Fruit fly (Drosophila melanogaster): ENCODE measurements around the gene CG13926.

CG13926 gene

DNA sequence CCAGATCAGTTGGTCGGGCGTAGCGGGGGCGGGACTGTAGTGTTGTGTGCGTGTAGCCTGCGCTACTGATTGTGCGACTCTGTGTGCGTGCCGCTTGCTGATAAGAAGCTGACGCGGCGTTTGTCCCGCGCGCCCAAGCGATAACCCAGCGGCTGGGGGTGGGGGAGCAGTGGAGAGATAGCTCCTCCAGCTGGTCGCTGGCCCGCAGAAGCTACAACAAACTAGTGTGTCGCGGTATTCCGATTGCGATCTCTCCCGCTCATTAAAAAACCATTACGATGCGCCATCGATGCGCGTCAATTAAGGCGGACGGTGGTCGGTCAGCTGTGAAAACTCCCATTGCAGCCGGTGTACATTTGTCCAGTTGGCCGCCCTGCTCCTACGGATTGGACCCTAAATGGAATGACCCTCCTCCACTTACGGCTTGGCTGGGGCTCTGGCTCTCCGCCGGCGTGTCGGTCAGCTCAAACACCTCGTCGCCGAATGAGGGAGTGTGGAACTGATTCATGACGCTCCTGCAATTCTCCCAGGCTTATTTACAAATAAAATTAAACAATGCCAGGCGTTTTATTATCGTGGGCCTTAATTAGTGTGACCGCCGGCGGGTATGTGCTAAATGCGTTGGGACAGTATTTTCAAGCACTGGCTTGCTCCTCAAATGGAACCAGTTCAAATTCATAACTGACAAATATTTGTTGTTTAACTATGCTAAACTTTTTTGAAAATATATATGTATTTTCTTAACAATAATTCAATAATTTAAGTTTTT, 15.7 kb downstream of the CG13926 start, which contains the start of gene CG12104 (continued):
- TF ChIP-seq tin (GFP tag; optimal IDR thresholded peaks at IDR 0.05) (no peak), CG3995 (GFP tag; optimal IDR thresholded peaks at IDR 0.05) (no peak), ATbp (GFP tag; optimal IDR thresholded peaks at IDR 0.05) (no peak), chif (GFP tag; optimal IDR thresholded peaks at IDR 0.05) (no peak), vnd (GFP tag; IDR thresholded peaks at IDR 0.05; ENCODE audit: partially characterized antibody) (no peak), az2 (GFP tag; optimal IDR thresholded peaks at IDR 0.05) (no peak), Hr39 (optimal IDR thresholded peaks at IDR 0.05) (no peak), lola (GFP tag; optimal IDR thresholded peaks at IDR 0.05) (no peak), Nf-YB (GFP tag; optimal IDR thresholded peaks at IDR 0.05) (no peak), pb (GFP tag; optimal IDR thresholded peaks at IDR 0.05) (no peak), scrt (GFP tag; optimal IDR thresholded peaks at IDR 0.05) (no peak), inv (GFP tag; IDR thresholded peaks at IDR 0.05; ENCODE audit: partially characterized antibody) (no peak), lab (GFP tag; optimal IDR thresholded peaks at IDR 0.05) (peak; percentile 42), br (optimal IDR thresholded peaks at IDR 0.05) (no peak), h (optimal IDR thresholded peaks at IDR 0.05) (no peak), repo (GFP tag; optimal IDR thresholded peaks at IDR 0.05) (no peak), gem (tag; optimal IDR thresholded peaks at IDR 0.05) (no peak), Side (GFP tag; optimal IDR thresholded peaks at IDR 0.05) (no peak), CG7357 (GFP tag; IDR thresholded peaks at IDR 0.05) (no peak), Dad (GFP tag; optimal IDR thresholded peaks at IDR 0.05) (no peak), Bdp1 (GFP tag; optimal IDR thresholded peaks at IDR 0.05) (no peak), hb (GFP tag; IDR thresholded peaks at IDR 0.05; ENCODE audit: partially characterized antibody) (no peak), Sox100B (GFP tag; optimal IDR thresholded peaks at IDR 0.05) (no peak), twi (tag; optimal IDR thresholded peaks at IDR 0.05) (no peak), CG14014 (GFP tag; IDR thresholded peaks at IDR 0.05) (no peak), Asciz (GFP tag; optimal IDR thresholded peaks at IDR 0.05) (no peak), Vsx1 (GFP tag; optimal IDR thresholded peaks at IDR 0.05) (no peak), Doc2 (GFP tag; IDR thresholded peaks at IDR 0.05) (no peak), Jarid2 (GFP tag; optimal IDR thresholded peaks at IDR 0.05) (no peak), Hsf (GFP tag; optimal IDR thresholded peaks at IDR 0.05) (no peak), lilli (GFP tag; optimal IDR thresholded peaks at IDR 0.05) (no peak), E2f1 (GFP tag; IDR thresholded peaks at IDR 0.05) (no peak), fd64A (GFP tag; optimal IDR thresholded peaks at IDR 0.05) (no peak), Ets97D (GFP tag; optimal IDR thresholded peaks at IDR 0.05) (peak; percentile 90), hbn (GFP tag; IDR thresholded peaks at IDR 0.05; ENCODE audit: partially characterized antibody) (no peak), Blimp-1 (GFP tag; optimal IDR thresholded peaks at IDR 0.05) (no peak), abd-A (tag; optimal IDR thresholded peaks at IDR 0.05) (no peak), slp2 (GFP tag; optimal IDR thresholded peaks at IDR 0.05) (no peak), exex (tag; optimal IDR thresholded peaks at IDR 0.05) (peak; percentile 99), zen (tag; optimal IDR thresholded peaks at IDR 0.05) (no peak), ara (GFP tag; IDR thresholded peaks at IDR 0.05) (no peak), CG12769 (tag; optimal IDR thresholded peaks at IDR 0.05) (no peak), CG9215 (GFP tag; IDR thresholded peaks at IDR 0.05) (no peak), Taf1 (GFP tag; IDR thresholded peaks at IDR 0.05) (no peak), CoRest (tag; optimal IDR thresholded peaks at IDR 0.05) (peak; percentile 42), CG11093 (GFP tag; IDR thresholded peaks at IDR 0.05) (no peak), Ets65A (GFP tag) (peak; percentile 86), CG2116 (GFP tag; optimal IDR thresholded peaks at IDR 0.05) (peak; percentile 53), ttk (GFP tag; IDR thresholded peaks at IDR 0.05) (no peak), CG30020 (tag; optimal IDR thresholded peaks at IDR 0.05) (peak; percentile 22), CG1603 (tag; optimal IDR thresholded peaks at IDR 0.05) (no peak)
